Worm (Caenorhabditis elegans): ENCODE data around the gene clec-72.

Gene clec-72

ce11 chrIV:3941658-3942328 lies 2.8 kb upstream of the clec-72 start, which contains the start of gene clec-174:
Gene clec-174, minus strand, starts transcription at chrIV:3941708.
- TF ChIP-seq madf-2 (tag; optimal IDR thresholded peaks at IDR 0.05): no peak
- no peak for TF ChIP-seq ref-2 (tag; optimal IDR thresholded peaks at IDR 0.05)
- no peak for TF ChIP-seq rnt-1 (tag; optimal IDR thresholded peaks at IDR 0.05)
- TF ChIP-seq ceh-18 (tag; optimal IDR thresholded peaks at IDR 0.05): no peak
- TF ChIP-seq pax-1 (tag; optimal IDR thresholded peaks at IDR 0.05): no peak
- no peak for TF ChIP-seq hlh-15 (tag; optimal IDR thresholded peaks at IDR 0.05)
- TF ChIP-seq dmd-4 (tag; optimal IDR thresholded peaks at IDR 0.05; ENCODE audit: borderline replicate concordance): no peak
- no peak for TF ChIP-seq ceh-6 (GFP tag; optimal IDR thresholded peaks at IDR 0.05)
- no peak for TF ChIP-seq pat-9 (tag; optimal IDR thresholded peaks at IDR 0.05)

- no peak for TF ChIP-seq unc-3 (GFP tag; conservative IDR thresholded peaks at IDR 0.05)
- TF ChIP-seq unc-3 (tag; optimal IDR thresholded peaks at IDR 0.05): no peak
- no peak for TF ChIP-seq Y22D7AL.16 (tag; optimal IDR thresholded peaks at IDR 0.05)
These were observed 1.6 kb upstream of the clec-72 start, which contains the start of gene Y46C8AL.11 for ce11 chrIV:3943003-3943402. Gene Y46C8AL.11, plus strand, starts transcription at chrIV:3943303.

ce11 chrIV:3956095-3956494 lies 11.5 kb downstream of the clec-72 start, which contains the start of gene clec-73:
Gene clec-73, minus strand, starts transcription at chrIV:3956195.
- no peak for TF ChIP-seq pros-1 (tag; optimal IDR thresholded peaks at IDR 0.05)

ce11 chrIV:3956705-3957104 lies 12.1 kb downstream of the clec-72 start, which contains the start of gene clec-74:
Gene clec-74, plus strand, starts transcription at chrIV:3957005.
- TF ChIP-seq pha-2 (tag; optimal IDR thresholded peaks at IDR 0.05): no peak
- TF ChIP-seq hlh-8 (tag; optimal IDR thresholded peaks at IDR 0.05): no peak
- no peak for TF ChIP-seq ceh-9 (tag; optimal IDR thresholded peaks at IDR 0.05)
- no peak for TF ChIP-seq pax-1 (tag; optimal IDR thresholded peaks at IDR 0.05)
- no peak for TF ChIP-seq nhr-11 (tag; optimal IDR thresholded peaks at IDR 0.05)
- no peak for TF ChIP-seq che-1 (tag; optimal IDR thresholded peaks at IDR 0.05)
- TF ChIP-seq ama-1 (optimal IDR thresholded peaks at IDR 0.05): no peak
- no peak for TF ChIP-seq hlh-15 (tag; optimal IDR thresholded peaks at IDR 0.05)
- no peak for TF ChIP-seq ceh-48 (tag; optimal IDR thresholded peaks at IDR 0.05)
- TF ChIP-seq Y22D7AL.16 (tag; optimal IDR thresholded peaks at IDR 0.05): no peak
- no peak for TF ChIP-seq sox-4 (tag; optimal IDR thresholded peaks at IDR 0.05)
- no peak for TF ChIP-seq lim-6 (tag; optimal IDR thresholded peaks at IDR 0.05)
- no peak for TF ChIP-seq dmd-4 (tag; optimal IDR thresholded peaks at IDR 0.05; ENCODE audit: borderline replicate concordance)
- TF ChIP-seq rnt-1 (tag; optimal IDR thresholded peaks at IDR 0.05): no peak
- no peak for TF ChIP-seq mec-3 (tag; optimal IDR thresholded peaks at IDR 0.05; ENCODE audit: borderline replicate concordance)
- no peak for TF ChIP-seq pqm-1 (tag; optimal IDR thresholded peaks at IDR 0.05)
- TF ChIP-seq ceh-2 (tag; optimal IDR thresholded peaks at IDR 0.05): no peak

ce11 chrIV:3960396-3960795 lies 15.8 kb downstream of the clec-72 start, which contains the start of gene clec-75:
Gene clec-75, plus strand, starts transcription at chrIV:3960734.
- TF ChIP-seq ceh-19 (GFP tag; optimal IDR thresholded peaks at IDR 0.05) (no peak), ceh-14 (tag; optimal IDR thresholded peaks at IDR 0.05) (no peak), unc-3 (GFP tag; conservative IDR thresholded peaks at IDR 0.05) (no peak), unc-3 (tag; optimal IDR thresholded peaks at IDR 0.05) (no peak), ceh-30 (tag; optimal IDR thresholded peaks at IDR 0.05) (no peak), unc-42 (tag; optimal IDR thresholded peaks at IDR 0.05) (no peak), fkh-6 (tag; optimal IDR thresholded peaks at IDR 0.05) (no peak), che-1 (tag; optimal IDR thresholded peaks at IDR 0.05) (no peak), mec-3 (tag; optimal IDR thresholded peaks at IDR 0.05; ENCODE audit: borderline replicate concordance) (no peak), K02D7.2 (tag; optimal IDR thresholded peaks at IDR 0.05) (no peak), ceh-18 (tag; optimal IDR thresholded peaks at IDR 0.05) (no peak), hlh-30 (tag; optimal IDR thresholded peaks at IDR 0.05; ENCODE audit: insufficient read depth) (no peak), pros-1 (tag; optimal IDR thresholded peaks at IDR 0.05) (no peak), ahr-1 (tag; optimal IDR thresholded peaks at IDR 0.05) (no peak), ttx-3 (tag; optimal IDR thresholded peaks at IDR 0.05) (no peak), hlh-8 (tag; optimal IDR thresholded peaks at IDR 0.05) (no peak), ceh-24 (tag; optimal IDR thresholded peaks at IDR 0.05) (no peak)

Measured in whole organism, late embryonic.